Fruit fly (Drosophila melanogaster) whole organism, embryonic: ENCODE measurements around the gene CG6398.
A peak's percentile ranks its signal among the peaks of the same experiment; 100 is the strongest.

Source experiments
- Antp ChIP-seq: fragments of 200-800 bp; sonication (Bioruptor generic); optimal IDR thresholded peaks from 3 replicates; lab custom pipeline; 2016; ENCODE audit warnings: missing biosample characterization, missing genetic modification characterization
- Bdp1 ChIP-seq: fragments of 200-800 bp; sonication (Bioruptor generic); optimal IDR thresholded peaks from 3 replicates; lab custom pipeline; 2016; ENCODE audit warnings: missing biosample characterization, missing genetic modification characterization
- BtbVII ChIP-seq: fragments of 200-800 bp; sonication (Bioruptor generic); optimal IDR thresholded peaks from 3 replicates; lab custom pipeline; 2017; ENCODE audit warnings: missing biosample characterization, mild to moderate bottlenecking, missing genetic modification characterization
- CG10274 ChIP-seq: fragments of 200-800 bp; sonication (Bioruptor generic); optimal IDR thresholded peaks from 3 replicates; lab custom pipeline; 2017; ENCODE audit warnings: missing biosample characterization, mild to moderate bottlenecking, missing genetic modification characterization
- CG10979 ChIP-seq: fragments of 200-800 bp; sonication (Bioruptor generic); optimal IDR thresholded peaks from 2 replicates; lab custom pipeline; 2018; ENCODE audit warnings: missing biosample characterization, mild to moderate bottlenecking, missing genetic modification characterization, moderate library complexity
- CG11247 ChIP-seq: fragments of 200-800 bp; sonication (Bioruptor generic); IDR thresholded peaks from 2 replicates; pipeline ENCODE4 v1.3.6; 2022; ENCODE audit warnings: missing biosample characterization, missing genetic modification characterization
- CG11456 ChIP-seq: fragments of 200-800 bp; sonication (Bioruptor generic); IDR thresholded peaks from 3 replicates; pipeline ENCODE4 v1.3.6; 2022; ENCODE audit warnings: missing biosample characterization, missing genetic modification characterization
- CG12104 ChIP-seq: fragments of 200-800 bp; sonication (Bioruptor generic); optimal IDR thresholded peaks from 3 replicates; lab custom pipeline; 2016; ENCODE audit warnings: missing biosample characterization, missing genetic modification characterization
- CG13424 ChIP-seq: fragments of 200-800 bp; sonication (Bioruptor generic); optimal IDR thresholded peaks from 2 replicates; lab custom pipeline; 2019; ENCODE audit warnings: missing biosample characterization, mild to moderate bottlenecking, missing genetic modification characterization, moderate library complexity
- CG14965 ChIP-seq: fragments of 200-800 bp; sonication (Bioruptor generic); optimal IDR thresholded peaks from 2 replicates; lab custom pipeline; 2016; ENCODE audit warnings: missing biosample characterization, missing genetic modification characterization, borderline replicate concordance
- CG15479 ChIP-seq: fragments of 200-800 bp; sonication (Bioruptor generic); optimal IDR thresholded peaks from 3 replicates; lab custom pipeline; 2019; ENCODE audit warnings: missing biosample characterization, mild to moderate bottlenecking, missing genetic modification characterization, moderate library complexity
- CG16863 ChIP-seq: fragments of 200-800 bp; sonication (Bioruptor generic); optimal IDR thresholded peaks from 3 replicates; lab custom pipeline; 2016; ENCODE audit warnings: missing biosample characterization, missing genetic modification characterization
- CG17328 ChIP-seq: fragments of 200-800 bp; sonication (Bioruptor generic); IDR thresholded peaks from 2 replicates; pipeline ENCODE4 v1.3.6; 2022; ENCODE audit warnings: missing biosample characterization, missing genetic modification characterization
- CG17361 ChIP-seq: fragments of 200-800 bp; sonication (Bioruptor generic); IDR thresholded peaks from 3 replicates; pipeline ENCODE4 v1.3.6; 2022; ENCODE audit warnings: missing biosample characterization, missing genetic modification characterization
- CG2129 ChIP-seq: fragments of 200-800 bp; sonication (Bioruptor generic); IDR thresholded peaks from 2 replicates; pipeline ENCODE4 v1.3.6; 2022; ENCODE audit warnings: missing biosample characterization, missing genetic modification characterization; ENCODE audit not compliant: partially characterized antibody
- CG33557 ChIP-seq: fragments of 200-800 bp; sonication (Bioruptor generic); optimal IDR thresholded peaks from 2 replicates; lab custom pipeline; 2019; ENCODE audit warnings: missing biosample characterization, mild to moderate bottlenecking, missing genetic modification characterization, moderate library complexity
- CG3838 ChIP-seq: fragments of 200-800 bp; sonication (Bioruptor generic); optimal IDR thresholded peaks from 3 replicates; lab custom pipeline; 2016; ENCODE audit warnings: missing biosample characterization, missing genetic modification characterization
- CG4617 ChIP-seq: fragments of 200-800 bp; sonication (Bioruptor generic); optimal IDR thresholded peaks from 3 replicates; lab custom pipeline; 2016; ENCODE audit warnings: missing biosample characterization, missing genetic modification characterization, borderline replicate concordance
- CG5245 ChIP-seq: fragments of 200-800 bp; sonication (Bioruptor generic); optimal IDR thresholded peaks from 3 replicates; lab custom pipeline; 2016; ENCODE audit warnings: missing biosample characterization, missing genetic modification characterization
- CG6654 ChIP-seq: fragments of 200-800 bp; sonication (Bioruptor generic); optimal IDR thresholded peaks from 2 replicates; lab custom pipeline; 2017; ENCODE audit warnings: missing biosample characterization, mild to moderate bottlenecking, missing genetic modification characterization
- CG6683 ChIP-seq: fragments of 200-800 bp; sonication (Bioruptor generic); optimal IDR thresholded peaks from 2 replicates; lab custom pipeline; 2017; ENCODE audit warnings: missing biosample characterization, mild to moderate bottlenecking, missing genetic modification characterization, missing genetic modification reagents
- CG6765 ChIP-seq: fragments of 200-800 bp; sonication (Bioruptor generic); optimal IDR thresholded peaks from 3 replicates; lab custom pipeline; 2017; ENCODE audit warnings: missing biosample characterization, mild to moderate bottlenecking, missing genetic modification characterization
- CG8359 ChIP-seq: fragments of 200-800 bp; sonication (Bioruptor generic); optimal IDR thresholded peaks from 2 replicates; lab custom pipeline; 2017; ENCODE audit warnings: missing biosample characterization, mild to moderate bottlenecking, missing genetic modification characterization, borderline replicate concordance
- CHES-1-like ChIP-seq: fragments of 200-800 bp; sonication (Bioruptor generic); optimal IDR thresholded peaks from 2 replicates; lab custom pipeline; 2016; ENCODE audit warnings: missing biosample characterization, missing genetic modification characterization
- CrebB ChIP-seq: fragments of 200-800 bp; sonication (Bioruptor generic); optimal IDR thresholded peaks from 3 replicates; lab custom pipeline; 2018; ENCODE audit warnings: missing biosample characterization, mild to moderate bottlenecking, missing genetic modification characterization
- Dfd ChIP-seq, 2 experiments: fragments of >200 bp; optimal IDR thresholded peaks; 2 replicates each; lab custom pipeline; 2017; ENCODE audit warnings: missing biosample characterization in 2 of 2, missing genetic modification characterization in 2 of 2
- HLH4C ChIP-seq: fragments of 200-800 bp; sonication (Bioruptor generic); IDR thresholded peaks from 3 replicates; pipeline ENCODE4 v1.3.6; 2022; ENCODE audit warnings: missing biosample characterization, missing genetic modification characterization; ENCODE audit not compliant: partially characterized antibody
- Hey ChIP-seq: fragments of 200-800 bp; sonication (Bioruptor generic); optimal IDR thresholded peaks from 3 replicates; lab custom pipeline; 2018; ENCODE audit warnings: missing biosample characterization, mild to moderate bottlenecking, missing genetic modification characterization
- Hr51 ChIP-seq, 2 experiments: fragments of 200-800 bp; sonication (Bioruptor generic); optimal IDR thresholded peaks; 2 replicates in 1 of 2; 3 replicates in 1 of 2; lab custom pipeline; 2016 to 2018; ENCODE audit warnings: missing biosample characterization in 2 of 2, missing genetic modification characterization in 2 of 2, mild to moderate bottlenecking in 1 of 2, moderate library complexity in 1 of 2
- NC2α ChIP-seq: fragments of 200-800 bp; sonication (Bioruptor generic); optimal IDR thresholded peaks from 2 replicates; lab custom pipeline; 2016; ENCODE audit warnings: missing biosample characterization, missing genetic modification characterization
- Rfx ChIP-seq: fragments of 200-800 bp; sonication (Bioruptor generic); IDR thresholded peaks from 2 replicates; pipeline ENCODE4 v1.3.6; 2022; ENCODE audit warnings: missing biosample characterization, missing genetic modification characterization
- Taf1 ChIP-seq: fragments of 200-800 bp; sonication (Bioruptor generic); IDR thresholded peaks from 2 replicates; pipeline ENCODE4 v1.3.6; 2022; ENCODE audit warnings: missing biosample characterization, missing genetic modification characterization
- Xbp1 ChIP-seq: fragments of 200-800 bp; sonication (Bioruptor generic); optimal IDR thresholded peaks from 3 replicates; lab custom pipeline; 2016; ENCODE audit warnings: missing biosample characterization, mild to moderate bottlenecking, missing genetic modification characterization
- ash1 ChIP-seq: fragments of 200-800 bp; sonication (Bioruptor generic); optimal IDR thresholded peaks from 2 replicates; lab custom pipeline; 2018; ENCODE audit warnings: missing biosample characterization, mild to moderate bottlenecking, missing genetic modification characterization
- ato ChIP-seq: fragments of 200-800 bp; sonication (Bioruptor generic); IDR thresholded peaks from 2 replicates; pipeline ENCODE4 v1.3.6; 2022; ENCODE audit warnings: missing biosample characterization, missing genetic modification characterization; ENCODE audit not compliant: partially characterized antibody
- bab2 ChIP-seq: fragments of 200-800 bp; sonication (Bioruptor generic); optimal IDR thresholded peaks from 2 replicates; lab custom pipeline; 2016; ENCODE audit warnings: missing biosample characterization, missing genetic modification characterization
- chif ChIP-seq, 2 experiments: fragments of 200-800 bp; sonication (Bioruptor generic); optimal IDR thresholded peaks; 3 replicates each; lab custom pipeline; 2016; ENCODE audit warnings: missing biosample characterization in 2 of 2, missing genetic modification characterization in 2 of 2
- dm ChIP-seq: fragments of 200-800 bp; sonication (Bioruptor generic); optimal IDR thresholded peaks from 3 replicates; lab custom pipeline; 2016; ENCODE audit warnings: missing biosample characterization, missing genetic modification characterization
- fd3F ChIP-seq: fragments of 200-800 bp; sonication (Bioruptor generic); optimal IDR thresholded peaks from 2 replicates; lab custom pipeline; 2018; ENCODE audit warnings: missing biosample characterization, mild to moderate bottlenecking, missing genetic modification characterization, moderate library complexity
- fu2 ChIP-seq: fragments of 200-800 bp; sonication (Bioruptor generic); optimal IDR thresholded peaks from 2 replicates; lab custom pipeline; 2016; ENCODE audit warnings: missing biosample characterization, missing genetic modification characterization
- hth ChIP-seq: fragments of >200 bp; optimal IDR thresholded peaks from 2 replicates; lab custom pipeline; 2017; ENCODE audit warnings: inconsistent platforms
- lbe ChIP-seq: fragments of 200-800 bp; sonication (Bioruptor generic); optimal IDR thresholded peaks from 2 replicates; lab custom pipeline; 2016; ENCODE audit warnings: missing biosample characterization, mild to moderate bottlenecking, missing genetic modification characterization
- p53 ChIP-seq: fragments of 200-800 bp; sonication (Bioruptor generic); optimal IDR thresholded peaks from 2 replicates; lab custom pipeline; 2016; ENCODE audit warnings: missing biosample characterization, missing genetic modification characterization
- pfk ChIP-seq: fragments of 200-800 bp; sonication (Bioruptor generic); optimal IDR thresholded peaks from 2 replicates; lab custom pipeline; 2018; ENCODE audit warnings: missing biosample characterization, mild to moderate bottlenecking, missing genetic modification characterization, moderate library complexity
- psq ChIP-seq: fragments of 200-800 bp; sonication (Bioruptor generic); optimal IDR thresholded peaks from 2 replicates; lab custom pipeline; 2017; ENCODE audit warnings: missing biosample characterization, missing genetic modification characterization
- slp2 ChIP-seq: fragments of 200-800 bp; sonication (Bioruptor generic); optimal IDR thresholded peaks from 2 replicates; lab custom pipeline; 2016; ENCODE audit warnings: missing biosample characterization, missing genetic modification characterization
- sqz ChIP-seq: fragments of 200-800 bp; sonication (Bioruptor generic); optimal IDR thresholded peaks from 3 replicates; lab custom pipeline; 2018; ENCODE audit warnings: missing biosample characterization, mild to moderate bottlenecking, missing genetic modification characterization
- sug ChIP-seq: fragments of 200-800 bp; optimal IDR thresholded peaks from 2 replicates; lab custom pipeline; 2019; ENCODE audit warnings: missing biosample characterization, mild to moderate bottlenecking, missing genetic modification characterization, moderate library complexity
- tin ChIP-seq: fragments of 200-800 bp; sonication (Bioruptor generic); optimal IDR thresholded peaks from 3 replicates; lab custom pipeline; 2016; ENCODE audit warnings: missing biosample characterization, missing genetic modification characterization
- tup ChIP-seq: fragments of 200-800 bp; sonication (Bioruptor generic); optimal IDR thresholded peaks from 2 replicates; lab custom pipeline; 2016; ENCODE audit warnings: missing biosample characterization, mild to moderate bottlenecking, missing genetic modification characterization, moderate library complexity
- vvl ChIP-seq: fragments of 200-800 bp; sonication (Bioruptor generic); IDR thresholded peaks from 2 replicates; pipeline ENCODE4 v1.3.6; 2022; ENCODE audit warnings: missing biosample characterization, missing genetic modification characterization

The CG6398 gene

DNA sequence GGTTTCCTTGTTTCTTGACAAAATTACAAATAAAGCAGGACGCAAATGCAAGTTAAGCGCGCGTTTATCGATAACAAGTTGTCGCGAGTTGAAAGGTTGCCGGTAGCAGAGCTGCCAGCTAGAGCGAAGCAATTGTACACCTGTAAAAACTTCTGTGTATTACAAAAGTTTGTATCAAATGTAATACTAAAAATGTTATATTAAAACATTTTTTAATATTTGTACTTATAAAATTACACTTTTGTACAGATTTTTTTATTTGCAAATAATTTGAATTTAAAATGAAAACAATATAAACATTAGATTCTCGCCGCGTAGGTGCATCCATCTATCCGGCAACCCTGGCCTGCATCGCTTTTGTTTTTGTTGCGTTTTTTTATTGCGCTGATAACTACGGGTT, 14.0 kb downstream of the CG6398 start, which contains the start of the genes CG8142 and Ucp4A (continued):
- peak; percentile 76 for TF ChIP-seq CG5245
- no peak for TF ChIP-seq NC2α (GFP tag; lab: Kevin White, UChicago)
- TF ChIP-seq sqz (GFP tag; lab: Kevin White, UChicago), result peak; percentile 90
- no peak for TF ChIP-seq p53 (GFP tag; lab: Kevin White, UChicago)
- TF ChIP-seq pfk (GFP tag; lab: Kevin White, UChicago), result peak; percentile 19
- no peak for TF ChIP-seq ash1 (GFP tag; lab: Kevin White, UChicago)
- peak; percentile 53 for TF ChIP-seq CG8359 (GFP tag; lab: Kevin White, UChicago)
- TF ChIP-seq HLH4C (GFP tag; lab: Robert Waterston, UW), result no peak
- peak; percentile 39 for TF ChIP-seq Bdp1 (GFP tag; lab: Kevin White, UChicago)
- TF ChIP-seq Xbp1 (GFP tag; lab: Kevin White, UChicago), result peak; percentile 94
- TF ChIP-seq CG12104 (GFP tag; lab: Kevin White, UChicago), result peak; percentile 87
- TF ChIP-seq lbe (GFP tag; lab: Kevin White, UChicago), result peak; percentile 80
- TF ChIP-seq sug (tag; lab: Kevin White, UChicago), result peak; percentile 90
- TF ChIP-seq CG16863 (GFP tag; lab: Kevin White, UChicago), result no peak
- TF ChIP-seq CG10979 (tag; lab: Kevin White, UChicago), result peak; percentile 90
- peak; percentile 27 for TF ChIP-seq fu2 (GFP tag; lab: Kevin White, UChicago)
- peak; percentile 51 for TF ChIP-seq Antp (GFP tag; lab: Kevin White, UChicago)
- peak; percentile 87 for TF ChIP-seq CG4617 (GFP tag; lab: Kevin White, UChicago)
- TF ChIP-seq tup (GFP tag; lab: Kevin White, UChicago), result peak; percentile 75
- peak; percentile 91 for TF ChIP-seq fd3F
- TF ChIP-seq CG13424, result peak; percentile 96
- peak; percentile 96 for TF ChIP-seq Rfx (GFP tag; lab: Robert Waterston, UW)
- peak; percentile 62 for TF ChIP-seq CG6654 (GFP tag; lab: Kevin White, UChicago)
- no peak for TF ChIP-seq CG14965 (GFP tag; lab: Kevin White, UChicago)
- TF ChIP-seq CG33557 (GFP tag; lab: Kevin White, UChicago), result peak; percentile 80
- peak; percentile 26 for TF ChIP-seq dm (GFP tag; lab: Kevin White, UChicago)
- peak; percentile 75 for TF ChIP-seq psq (GFP tag; lab: Kevin White, UChicago)
- peak; percentile 81 for TF ChIP-seq CG6683
- TF ChIP-seq CG2129 (GFP tag; lab: Robert Waterston, UW), result no peak
- peak; percentile 97 for TF ChIP-seq vvl (GFP tag; lab: Robert Waterston, UW)
- peak; percentile 66 for TF ChIP-seq CrebB (tag; lab: Kevin White, UChicago)
- no peak for TF ChIP-seq hth (lab: Kevin White, UChicago)
- peak; percentile 58 for TF ChIP-seq CG3838 (GFP tag; lab: Kevin White, UChicago)
- TF ChIP-seq CG11456, result peak; percentile 93
- peak in 1 of 2 experiments; percentile 69 for TF ChIP-seq chif (GFP tag; optimal IDR thresholded peaks at IDR 0.05; lab: Kevin White, UChicago)
- peak; percentile 93 for TF ChIP-seq CG17361
- TF ChIP-seq CG11247 (GFP tag; lab: Robert Waterston, UW), result peak; percentile 93
- peak; percentile 77 for TF ChIP-seq CG6765 (GFP tag; lab: Kevin White, UChicago)
- TF ChIP-seq ato, result no peak
- TF ChIP-seq bab2, result peak; percentile 73
- peak; percentile 87 for TF ChIP-seq Taf1 (GFP tag; lab: Robert Waterston, UW)
- no peak for TF ChIP-seq CHES-1-like (GFP tag; lab: Kevin White, UChicago)
- peak; percentile 77 to 86 for TF ChIP-seq Hr51 (GFP tag; optimal IDR thresholded peaks at IDR 0.05; lab: Kevin White, UChicago)
- TF ChIP-seq BtbVII (GFP tag; lab: Kevin White, UChicago), result peak; percentile 86
- peak; percentile 96 for TF ChIP-seq CG17328 (GFP tag; lab: Robert Waterston, UW)
- TF ChIP-seq CG10274 (GFP tag; lab: Kevin White, UChicago), result peak; percentile 60
- no peak for TF ChIP-seq CG15479 (GFP tag; lab: Kevin White, UChicago)
- no peak for TF ChIP-seq Dfd (GFP tag; optimal IDR thresholded peaks at IDR 0.05; lab: Kevin White, UChicago)
- TF ChIP-seq tin (GFP tag; lab: Kevin White, UChicago), result peak; percentile 93
- no peak for TF ChIP-seq Hey (tag; lab: Kevin White, UChicago)
- peak; percentile 39 for TF ChIP-seq slp2
